Fruit fly (Drosophila melanogaster) whole organism, wandering third instar larva: Measurements from ENCODE around the gene CG9698.

ENCODE experiments used
- Dif ChIP-seq: fragments of 200-275, 200-300 bp; sonication (Bioruptor generic); optimal IDR thresholded peaks from 2 replicates; lab custom pipeline; 2018; ENCODE audit warnings: missing biosample characterization, missing genetic modification characterization; ENCODE audit not compliant: partially characterized antibody
- lola ChIP-seq: fragments of >200 bp; optimal IDR thresholded peaks from 2 replicates; lab custom pipeline; 2017; ENCODE audit warnings: missing biosample characterization, missing genetic modification characterization
- woc ChIP-seq: sonication (Bioruptor generic); optimal IDR thresholded peaks from 2 replicates; lab custom pipeline; 2016; ENCODE audit warnings: missing biosample characterization, mild to moderate bottlenecking, missing genetic modification characterization

DNA sequence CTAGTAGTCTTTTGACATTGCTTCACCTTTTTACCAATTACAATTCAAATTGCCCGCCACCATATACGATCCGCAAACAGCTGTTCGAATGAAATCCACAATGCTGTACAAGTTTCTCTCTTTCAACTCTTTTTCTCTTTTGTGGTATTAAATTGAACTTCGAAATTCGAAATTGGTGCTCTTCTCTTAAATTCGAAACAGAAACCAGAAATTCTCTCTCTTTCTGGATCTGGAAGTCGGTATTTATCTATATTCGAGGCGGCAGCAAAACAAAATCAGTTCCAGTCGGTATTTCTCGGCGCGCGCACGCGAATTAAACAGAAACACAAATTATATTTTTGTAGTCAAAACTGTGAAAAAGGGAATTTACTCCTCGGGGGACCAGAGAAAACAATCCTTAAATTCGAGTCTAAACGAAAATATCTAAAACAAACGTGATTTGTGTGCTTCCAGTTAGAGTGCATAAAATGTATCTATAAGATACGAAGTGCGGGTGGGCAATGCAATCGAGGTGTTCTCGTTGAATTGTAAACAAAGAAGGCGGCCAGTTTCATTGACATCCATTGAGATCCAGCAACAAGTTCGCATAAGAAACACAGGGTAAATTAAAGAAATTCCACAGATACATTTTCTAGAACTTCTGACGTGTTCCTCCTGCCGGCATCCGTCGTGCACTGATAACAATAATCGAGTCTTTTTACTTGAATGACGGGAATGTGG, 48.6 kb upstream of the CG9698 start, which contains the start of gene PH4alphaEFB:
- no peak for TF ChIP-seq lola (GFP tag; lab: Kevin White, UChicago)
- no peak for TF ChIP-seq woc
- peak; percentile 8 for TF ChIP-seq Dif (GFP tag; lab: Kevin White, UChicago)
